Fruit fly (Drosophila melanogaster) whole organism, prepupa: Measurements from ENCODE around the gene Or88a.

ENCODE experiments used
- CG10631 ChIP-seq: fragments of 200-800 bp; sonication (Bioruptor generic); optimal IDR thresholded peaks from 2 replicates; lab custom pipeline; 2016; ENCODE audit warnings: missing biosample characterization, missing genetic modification characterization
- CG11294 ChIP-seq: fragments of 200-800 bp; sonication (Bioruptor generic); IDR thresholded peaks from 2 replicates; pipeline ENCODE4 v1.3.6; 2022; ENCODE audit warnings: missing biosample characterization, missing genetic modification characterization
- CG32006 ChIP-seq: fragments of 200-800 bp; sonication (Bioruptor generic); optimal IDR thresholded peaks from 3 replicates; lab custom pipeline; 2017; ENCODE audit warnings: missing biosample characterization, mild to moderate bottlenecking, missing genetic modification characterization
- CG4318 ChIP-seq: fragments of 200-800 bp; sonication (Bioruptor generic); optimal IDR thresholded peaks from 3 replicates; lab custom pipeline; 2017; ENCODE audit warnings: missing biosample characterization, mild to moderate bottlenecking, missing genetic modification characterization
- CG6854 ChIP-seq: fragments of 200-800 bp; sonication (Bioruptor generic); optimal IDR thresholded peaks from 2 replicates; lab custom pipeline; 2017; ENCODE audit warnings: missing biosample characterization, mild to moderate bottlenecking, missing genetic modification characterization
- Ets96B ChIP-seq: fragments of 200-800 bp; optimal IDR thresholded peaks from 2 replicates; lab custom pipeline; 2019; ENCODE audit warnings: missing biosample characterization, mild to moderate bottlenecking, missing genetic modification characterization, moderate library complexity
- Hr38 ChIP-seq: sonication (Bioruptor generic); optimal IDR thresholded peaks from 2 replicates; lab custom pipeline; 2016; ENCODE audit warnings: missing biosample characterization, missing genetic modification characterization
- Lpt ChIP-seq: fragments of 200-800 bp; sonication (Bioruptor generic); optimal IDR thresholded peaks from 3 replicates; lab custom pipeline; 2016; ENCODE audit warnings: missing biosample characterization, missing genetic modification characterization
- Sox102F ChIP-seq: fragments of 200-800 bp; sonication (Bioruptor generic); optimal IDR thresholded peaks from 2 replicates; lab custom pipeline; 2016; ENCODE audit warnings: missing biosample characterization, mild to moderate bottlenecking, missing genetic modification characterization
- Sox14 ChIP-seq: fragments of 200-800 bp; sonication (Bioruptor generic); optimal IDR thresholded peaks from 3 replicates; lab custom pipeline; 2016; ENCODE audit warnings: missing biosample characterization, missing genetic modification characterization
- Sox15 ChIP-seq: fragments of 200-800 bp; sonication (Bioruptor generic); optimal IDR thresholded peaks from 3 replicates; lab custom pipeline; 2016; ENCODE audit warnings: missing biosample characterization, missing genetic modification characterization
- ss ChIP-seq, 2 experiments: fragments of 200-800 bp; sonication (Bioruptor generic); optimal IDR thresholded peaks; 2 replicates in 1 of 2; 3 replicates in 1 of 2; lab custom pipeline; 2017 to 2018; ENCODE audit warnings: mild to moderate bottlenecking in 2 of 2, missing biosample characterization in 2 of 2, missing genetic modification characterization in 2 of 2, moderate library complexity in 1 of 2

dm6 chr3R:14107597-14107996 is 1.6 kb upstream of the Or88a start:
- no peak for TF ChIP-seq CG10631 (GFP tag; lab: Kevin White, UChicago)
- no peak for TF ChIP-seq CG6854 (GFP tag; lab: Kevin White, UChicago)
- TF ChIP-seq Sox15 (GFP tag; lab: Kevin White, UChicago): no peak
- no peak for TF ChIP-seq CG11294 (GFP tag; lab: Robert Waterston, UW)
- TF ChIP-seq CG4318: no peak
- no peak for TF ChIP-seq Sox14 (GFP tag; lab: Kevin White, UChicago)
- TF ChIP-seq CG32006 (GFP tag; lab: Kevin White, UChicago): no peak
- no peak for TF ChIP-seq ss (GFP tag; optimal IDR thresholded peaks at IDR 0.05; lab: Kevin White, UChicago)
- no peak for TF ChIP-seq Hr38 (GFP tag; lab: Kevin White, UChicago)
- no peak for TF ChIP-seq Lpt (GFP tag; lab: Kevin White, UChicago)
- TF ChIP-seq Ets96B (tag; lab: Kevin White, UChicago): no peak
- no peak for TF ChIP-seq Sox102F (GFP tag; lab: Kevin White, UChicago)
